Fruit fly (Drosophila melanogaster) whole organism, wandering third instar larva: ENCODE data around the gene CG9522.

ENCODE experiments used
- Abd-B ChIP-seq: fragments of >200 bp; optimal IDR thresholded peaks from 2 replicates; lab custom pipeline; 2017; ENCODE audit warnings: missing biosample characterization, missing genetic modification characterization
- CG32264 ChIP-seq: fragments of 200-800 bp; sonication (Bioruptor generic); optimal IDR thresholded peaks from 2 replicates; lab custom pipeline; 2016; ENCODE audit warnings: missing biosample characterization, missing genetic modification characterization
- Hnf4 ChIP-seq: fragments of 200-800 bp; sonication (Bioruptor generic); optimal IDR thresholded peaks from 2 replicates; lab custom pipeline; 2016; ENCODE audit warnings: missing biosample characterization, mild to moderate bottlenecking, missing genetic modification characterization
- Hr78 ChIP-seq: fragments of >200 bp; optimal IDR thresholded peaks from 2 replicates; lab custom pipeline; 2017; ENCODE audit warnings: missing biosample characterization, missing genetic modification characterization
- OdsH ChIP-seq: fragments of 200-800 bp; sonication (Bioruptor generic); optimal IDR thresholded peaks from 2 replicates; lab custom pipeline; 2016; ENCODE audit warnings: missing biosample characterization, mild to moderate bottlenecking, missing genetic modification characterization
- dl ChIP-seq, 2 experiments: fragments of 175-275, 200-275 bp in 1 of 2; fragments of 200-275 bp in 1 of 2; sonication (Bioruptor generic); optimal IDR thresholded peaks; lab custom pipeline; 2018; ENCODE audit warnings: mild to moderate bottlenecking in 2 of 2, missing biosample characterization in 2 of 2, missing genetic modification characterization in 2 of 2, moderate library complexity in 2 of 2; ENCODE audit not compliant: partially characterized antibody in 2 of 2, insufficient read depth in 1 of 2
- lola ChIP-seq: fragments of >200 bp; optimal IDR thresholded peaks from 2 replicates; lab custom pipeline; 2017; ENCODE audit warnings: missing biosample characterization, missing genetic modification characterization
- pan ChIP-seq: fragments of >200 bp; optimal IDR thresholded peaks from 2 replicates; lab custom pipeline; 2017
- psq ChIP-seq: fragments of 200-800 bp; sonication (Bioruptor generic); optimal IDR thresholded peaks from 3 replicates; lab custom pipeline; 2017; ENCODE audit warnings: missing biosample characterization, mild to moderate bottlenecking, missing genetic modification characterization, moderate library complexity
- rgr ChIP-seq: fragments of 200-800 bp; sonication (Bioruptor generic); optimal IDR thresholded peaks from 3 replicates; lab custom pipeline; 2016; ENCODE audit warnings: missing biosample characterization, mild to moderate bottlenecking, missing genetic modification characterization
- usp ChIP-seq: fragments of >200 bp; optimal IDR thresholded peaks from 2 replicates; lab custom pipeline; 2017; ENCODE audit warnings: missing biosample characterization, missing genetic modification characterization

DNA sequence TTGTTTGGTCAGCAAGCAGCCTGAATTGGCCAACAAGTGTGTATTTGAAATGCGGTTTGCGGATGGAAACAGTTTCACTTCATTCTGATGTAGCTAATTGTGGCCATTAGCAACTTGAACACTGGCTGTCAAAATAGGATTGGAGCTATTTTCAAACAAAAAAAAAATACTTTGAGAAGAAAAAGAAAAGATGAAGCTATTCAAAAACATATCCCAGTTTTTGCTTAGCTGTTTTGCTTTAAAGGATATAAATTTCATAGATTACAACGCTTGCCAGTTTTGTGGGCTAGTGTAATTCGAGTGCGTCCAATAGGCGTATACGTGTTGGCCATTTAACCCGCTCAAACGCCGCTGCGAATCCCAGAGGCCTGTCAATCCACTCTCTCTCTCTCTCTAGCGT, 36.4 kb downstream of the CG9522 start:
- TF ChIP-seq psq (GFP tag; lab: Kevin White, UChicago): no peak
- no peak for TF ChIP-seq Hnf4
- TF ChIP-seq CG32264 (GFP tag; lab: Kevin White, UChicago): no peak
- TF ChIP-seq lola (GFP tag; lab: Kevin White, UChicago): no peak
- TF ChIP-seq pan (lab: Kevin White, UChicago): no peak
- TF ChIP-seq Abd-B (GFP tag; lab: Kevin White, UChicago): no peak
- no peak for TF ChIP-seq usp (GFP tag; lab: Kevin White, UChicago)
- TF ChIP-seq Hr78 (GFP tag; lab: Kevin White, UChicago): no peak
- TF ChIP-seq dl (GFP tag; optimal IDR thresholded peaks at IDR 0.05; lab: Kevin White, UChicago; ENCODE audit: insufficient read depth in 1 of 2, partially characterized antibody in 2 of 2): no peak
- no peak for TF ChIP-seq rgr (GFP tag; lab: Kevin White, UChicago)
- TF ChIP-seq OdsH (GFP tag; lab: Kevin White, UChicago): no peak
